Worm (Caenorhabditis elegans) whole organism, dauer: ENCODE data around the gene F14H12.6.

ENCODE experiments used
- unc-62 ChIP-seq: sonication (generic microtip); optimal IDR thresholded peaks from 2 replicates; lab custom pipeline; 2017; ENCODE audit warnings: missing biosample characterization, missing genetic modification reagents, missing genetic modification characterization

Gene F14H12.6

DNA sequence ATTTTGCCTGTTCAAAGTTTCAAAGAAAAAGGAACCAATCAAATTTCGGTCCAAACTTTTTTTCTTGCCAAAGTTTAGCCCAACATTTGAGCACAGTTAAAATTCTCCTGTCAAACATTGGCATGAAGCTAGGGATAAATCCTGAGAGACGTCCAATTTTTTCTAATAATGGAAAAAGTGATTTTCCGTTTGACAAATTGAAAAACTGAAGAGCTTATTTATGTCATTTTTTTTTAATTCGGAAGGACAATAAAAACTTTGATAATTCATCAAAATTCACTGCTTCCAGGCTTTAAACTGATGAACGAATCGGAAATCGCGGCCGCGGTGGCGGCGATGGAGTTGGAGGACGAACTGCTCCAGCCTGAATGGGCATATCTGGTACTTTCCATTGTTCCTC lies 36.8 kb downstream of the F14H12.6 start, which contains the start of gene dop-6:
Gene dop-6, plus strand, starts transcription at position 301 of the 400 bp plus-strand sequence.
- no peak for TF ChIP-seq unc-62 (GFP tag; lab: Kevin White, UChicago)

DNA sequence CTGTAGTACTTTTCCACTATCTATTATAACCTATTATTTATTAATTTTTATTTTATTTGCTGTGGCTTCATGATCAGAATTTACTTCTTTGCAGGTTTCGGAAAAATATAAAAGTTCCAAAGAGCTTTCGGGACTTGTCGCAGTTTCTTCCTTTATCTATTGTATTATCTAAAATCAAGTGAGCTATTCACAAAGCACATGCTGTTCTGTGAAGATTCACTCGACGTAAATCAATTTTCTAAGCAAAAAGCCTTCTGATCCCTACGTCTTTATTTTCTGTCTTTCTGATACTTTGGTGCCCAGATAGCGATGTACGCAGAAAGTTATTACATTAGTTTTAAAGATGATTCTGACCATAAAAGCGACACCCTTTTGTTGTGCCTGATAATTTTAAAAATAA lies 40.3 kb downstream of the F14H12.6 start:
- no peak for TF ChIP-seq unc-62 (GFP tag; lab: Kevin White, UChicago)

DNA sequence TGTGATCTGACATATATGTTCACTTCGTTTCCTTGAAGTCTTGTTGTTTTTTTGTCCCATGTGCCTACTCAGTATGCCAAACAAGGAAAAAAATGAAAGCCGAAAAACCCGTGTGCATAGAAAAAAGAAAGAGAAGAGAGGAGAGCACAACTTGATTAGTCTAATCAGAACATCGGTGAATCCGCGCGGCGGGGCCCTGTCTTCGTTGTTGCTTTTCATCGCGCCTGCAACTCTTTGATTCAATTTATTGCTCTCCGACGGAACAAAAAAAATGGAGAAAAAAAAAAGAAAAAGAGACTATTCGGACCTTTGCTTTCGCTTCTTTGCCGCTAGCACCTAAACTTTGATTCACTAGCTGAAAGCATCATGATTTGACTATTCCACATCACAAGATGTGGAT lies 42.4 kb downstream of the F14H12.6 start:
- TF ChIP-seq unc-62 (GFP tag; lab: Kevin White, UChicago) = no peak

DNA sequence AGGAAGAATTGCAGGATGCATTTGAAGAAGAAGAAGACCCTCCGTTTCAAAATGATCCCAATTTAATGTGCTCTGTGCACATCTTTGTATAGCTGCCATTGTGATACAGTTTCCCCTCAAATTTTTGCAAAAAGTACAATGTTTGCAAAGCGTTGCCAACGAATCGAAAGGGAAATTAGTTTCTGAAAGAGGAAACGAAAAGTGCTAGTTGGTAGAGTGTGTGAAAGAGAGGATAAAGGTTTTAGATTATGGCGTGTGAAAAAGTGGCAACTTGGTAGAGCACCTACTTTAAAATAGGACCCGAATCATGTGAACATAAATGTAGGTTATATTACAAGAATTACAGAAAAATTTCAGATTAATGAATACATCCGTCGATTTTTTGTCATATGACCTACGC lies 45.7 kb downstream of the F14H12.6 start, which contains the start of gene C52B9.8:
Gene C52B9.8, minus strand, starts transcription at position 101 of the 400 bp plus-strand sequence.
- TF ChIP-seq unc-62 (GFP tag; lab: Kevin White, UChicago) = no peak

DNA sequence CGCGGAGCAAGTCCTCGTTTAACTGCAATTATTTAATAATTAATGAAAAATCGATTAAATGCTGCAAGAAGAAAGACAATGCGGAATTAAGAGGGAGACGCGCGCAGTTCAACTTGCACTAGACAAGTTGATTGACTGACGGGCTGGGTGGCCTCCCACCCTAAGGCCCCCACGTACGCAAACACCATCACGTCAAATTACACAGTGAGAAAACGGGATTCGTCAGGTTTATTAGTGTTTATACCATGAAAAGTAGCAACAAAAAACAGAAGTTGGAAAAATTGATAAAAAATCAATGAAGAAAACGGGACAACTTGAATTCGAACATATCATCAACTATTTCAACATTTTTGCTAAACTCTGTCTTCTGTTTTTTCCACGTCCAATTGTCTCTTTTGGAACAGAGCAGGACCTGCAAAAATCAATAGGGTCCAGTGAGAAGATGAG lies 49.8 kb downstream of the F14H12.6 start:
- no peak for TF ChIP-seq unc-62 (GFP tag; lab: Kevin White, UChicago)
